Worm (Caenorhabditis elegans): ENCODE measurements around the gene hrg-4.

- TF ChIP-seq him-1 (tag; optimal IDR thresholded peaks at IDR 0.05) (no peak), W03F9.2 (tag; optimal IDR thresholded peaks at IDR 0.05) (no peak), dao-5 (tag; optimal IDR thresholded peaks at IDR 0.05) (no peak)
Measured at ce11 chrIV:11025941-11026340, 4.9 kb downstream of the hrg-4 start.
